Fruit fly (Drosophila melanogaster): ENCODE results near the gene SerRS.

- TF ChIP-seq br (GFP tag; optimal IDR thresholded peaks at IDR 0.05) (no peak), Hnf4 (GFP tag; optimal IDR thresholded peaks at IDR 0.05) (no peak), Abd-B (GFP tag; optimal IDR thresholded peaks at IDR 0.05) (no peak), rgr (GFP tag; optimal IDR thresholded peaks at IDR 0.05) (no peak), usp (GFP tag; optimal IDR thresholded peaks at IDR 0.05) (no peak), psq (GFP tag; optimal IDR thresholded peaks at IDR 0.05) (no peak), Sp1 (GFP tag; optimal IDR thresholded peaks at IDR 0.05) (no peak), GATAd (GFP tag; optimal IDR thresholded peaks at IDR 0.05) (no peak), Vsx2 (GFP tag; optimal IDR thresholded peaks at IDR 0.05; ENCODE audit: partially characterized antibody) (no peak), CG9705 (GFP tag; optimal IDR thresholded peaks at IDR 0.05) (no peak), sv (GFP tag; optimal IDR thresholded peaks at IDR 0.05) (no peak), lola (GFP tag; optimal IDR thresholded peaks at IDR 0.05) (no peak), Rel (GFP tag; optimal IDR thresholded peaks at IDR 0.05) (no peak), Rel (tag; optimal IDR thresholded peaks at IDR 0.05) (no peak)
These were observed 2.2 kb downstream of the SerRS start, which contains the start of gene CG17258 for dm6 chr2L:3034969-3035368.
